Fruit fly (Drosophila melanogaster) whole organism, prepupa: ENCODE results near the gene CG17271.

Source experiments
- Blimp-1 ChIP-seq: fragments of 200-800 bp; sonication (Bioruptor generic); optimal IDR thresholded peaks from 3 replicates; lab custom pipeline; 2017; ENCODE audit warnings: missing biosample characterization, missing genetic modification characterization, mild to moderate bottlenecking, moderate library complexity, missing genetic modification reagents
- CG10631 ChIP-seq: fragments of 200-800 bp; sonication (Bioruptor generic); optimal IDR thresholded peaks from 2 replicates; lab custom pipeline; 2016; ENCODE audit warnings: missing biosample characterization, missing genetic modification characterization
- CG11294 ChIP-seq: fragments of 200-800 bp; sonication (Bioruptor generic); IDR thresholded peaks from 2 replicates; pipeline ENCODE4 v1.3.6; 2022; ENCODE audit warnings: missing biosample characterization, missing genetic modification characterization
- CG11902 ChIP-seq: fragments of 200-800 bp; sonication (Bioruptor generic); optimal IDR thresholded peaks from 3 replicates; lab custom pipeline; 2016; ENCODE audit warnings: missing biosample characterization, missing genetic modification characterization
- CG1621 ChIP-seq: fragments of 200-800 bp; sonication (Bioruptor generic); optimal IDR thresholded peaks from 3 replicates; lab custom pipeline; 2018; ENCODE audit warnings: missing biosample characterization, mild to moderate bottlenecking, missing genetic modification characterization
- CG16779 ChIP-seq: fragments of 200-800 bp; sonication (Bioruptor generic); optimal IDR thresholded peaks from 3 replicates; lab custom pipeline; 2017; ENCODE audit warnings: missing biosample characterization, mild to moderate bottlenecking, missing genetic modification characterization
- CG3032 ChIP-seq: fragments of 200-800 bp; optimal IDR thresholded peaks from 2 replicates; lab custom pipeline; 2019; ENCODE audit warnings: missing biosample characterization, mild to moderate bottlenecking, missing genetic modification characterization, moderate library complexity
- CG31627 ChIP-seq: fragments of 200-800 bp; sonication (Bioruptor generic); optimal IDR thresholded peaks from 3 replicates; lab custom pipeline; 2016; ENCODE audit warnings: missing biosample characterization, missing genetic modification characterization
- CG32006 ChIP-seq: fragments of 200-800 bp; sonication (Bioruptor generic); optimal IDR thresholded peaks from 3 replicates; lab custom pipeline; 2017; ENCODE audit warnings: missing biosample characterization, mild to moderate bottlenecking, missing genetic modification characterization
- CG34406 ChIP-seq: fragments of 200-800 bp; sonication (Bioruptor generic); optimal IDR thresholded peaks from 3 replicates; lab custom pipeline; 2016; ENCODE audit warnings: missing biosample characterization, missing genetic modification characterization
- CG3919 ChIP-seq: fragments of 200-800 bp; sonication (Bioruptor generic); optimal IDR thresholded peaks from 3 replicates; lab custom pipeline; 2016; ENCODE audit warnings: missing biosample characterization, missing genetic modification characterization
- CG6163 ChIP-seq: fragments of 200-800 bp; sonication (Bioruptor generic); IDR thresholded peaks from 3 replicates; pipeline ENCODE4 v1.3.6; 2022; ENCODE audit warnings: missing biosample characterization, missing genetic modification characterization
- CG6276 ChIP-seq: fragments of 200-800 bp; sonication (Bioruptor generic); optimal IDR thresholded peaks from 2 replicates; lab custom pipeline; 2017; ENCODE audit warnings: missing biosample characterization, mild to moderate bottlenecking, missing genetic modification characterization
- CG6792 ChIP-seq: fragments of 200-800 bp; sonication (Bioruptor generic); optimal IDR thresholded peaks from 3 replicates; lab custom pipeline; 2016; ENCODE audit warnings: missing biosample characterization, missing genetic modification characterization
- CG6808 ChIP-seq: fragments of 200-800 bp; sonication (Bioruptor generic); optimal IDR thresholded peaks from 3 replicates; lab custom pipeline; 2017; ENCODE audit warnings: missing biosample characterization, missing genetic modification characterization, mild to moderate bottlenecking, moderate library complexity, missing genetic modification reagents
- CG6854 ChIP-seq: fragments of 200-800 bp; sonication (Bioruptor generic); optimal IDR thresholded peaks from 2 replicates; lab custom pipeline; 2017; ENCODE audit warnings: missing biosample characterization, mild to moderate bottlenecking, missing genetic modification characterization
- CG7368 ChIP-seq: fragments of 200-800 bp; sonication (Bioruptor generic); optimal IDR thresholded peaks from 3 replicates; lab custom pipeline; 2016; ENCODE audit warnings: missing biosample characterization, missing genetic modification characterization
- CG8319 ChIP-seq: fragments of 200-800 bp; sonication (Bioruptor generic); optimal IDR thresholded peaks from 3 replicates; lab custom pipeline; 2016; ENCODE audit warnings: missing biosample characterization, missing genetic modification characterization
- CG9139 ChIP-seq: fragments of 200-800 bp; sonication (Bioruptor generic); optimal IDR thresholded peaks from 3 replicates; lab custom pipeline; 2017; ENCODE audit warnings: missing biosample characterization, mild to moderate bottlenecking, missing genetic modification characterization
- Eip75B ChIP-seq: fragments of 200-800 bp; sonication (Bioruptor generic); optimal IDR thresholded peaks from 3 replicates; lab custom pipeline; 2016; ENCODE audit warnings: missing biosample characterization, missing genetic modification characterization
- Eip93F ChIP-seq: fragments of 200-800 bp; sonication (Bioruptor generic); optimal IDR thresholded peaks from 2 replicates; lab custom pipeline; 2016; ENCODE audit warnings: missing biosample characterization, mild to moderate bottlenecking, missing genetic modification characterization
- Ets21C ChIP-seq: fragments of 200-800 bp; sonication (Bioruptor generic); optimal IDR thresholded peaks from 3 replicates; lab custom pipeline; 2016; ENCODE audit warnings: missing biosample characterization, missing genetic modification characterization
- Ets96B ChIP-seq: fragments of 200-800 bp; optimal IDR thresholded peaks from 2 replicates; lab custom pipeline; 2019; ENCODE audit warnings: missing biosample characterization, mild to moderate bottlenecking, missing genetic modification characterization, moderate library complexity
- Gug ChIP-seq: fragments of 200-800 bp; sonication (Bioruptor generic); IDR thresholded peaks from 2 replicates; pipeline ENCODE4 v1.3.6; 2022; ENCODE audit warnings: missing biosample characterization, missing genetic modification characterization
- Hr38 ChIP-seq: sonication (Bioruptor generic); optimal IDR thresholded peaks from 2 replicates; lab custom pipeline; 2016; ENCODE audit warnings: missing biosample characterization, missing genetic modification characterization
- Hr39 ChIP-seq: fragments of 200-800 bp; sonication (Bioruptor generic); optimal IDR thresholded peaks from 2 replicates; lab custom pipeline; 2016; ENCODE audit warnings: missing biosample characterization, missing genetic modification characterization
- Lpt ChIP-seq: fragments of 200-800 bp; sonication (Bioruptor generic); optimal IDR thresholded peaks from 3 replicates; lab custom pipeline; 2016; ENCODE audit warnings: missing biosample characterization, missing genetic modification characterization
- Met ChIP-seq: fragments of 200-800 bp; sonication (Bioruptor generic); optimal IDR thresholded peaks from 3 replicates; lab custom pipeline; 2016; ENCODE audit warnings: missing biosample characterization, missing genetic modification characterization
- OdsH ChIP-seq: fragments of 200-800 bp; sonication (Bioruptor generic); optimal IDR thresholded peaks from 3 replicates; lab custom pipeline; 2016; ENCODE audit warnings: missing biosample characterization, missing genetic modification characterization
- Smox ChIP-seq: fragments of 200-800 bp; sonication (Bioruptor generic); optimal IDR thresholded peaks from 3 replicates; lab custom pipeline; 2016; ENCODE audit warnings: missing biosample characterization, missing genetic modification characterization
- Sox102F ChIP-seq: fragments of 200-800 bp; sonication (Bioruptor generic); optimal IDR thresholded peaks from 2 replicates; lab custom pipeline; 2016; ENCODE audit warnings: missing biosample characterization, mild to moderate bottlenecking, missing genetic modification characterization
- Sox14 ChIP-seq: fragments of 200-800 bp; sonication (Bioruptor generic); optimal IDR thresholded peaks from 3 replicates; lab custom pipeline; 2016; ENCODE audit warnings: missing biosample characterization, missing genetic modification characterization
- Sox15 ChIP-seq: fragments of 200-800 bp; sonication (Bioruptor generic); optimal IDR thresholded peaks from 3 replicates; lab custom pipeline; 2016; ENCODE audit warnings: missing biosample characterization, missing genetic modification characterization
- achi ChIP-seq: fragments of 200-800 bp; sonication (Bioruptor generic); optimal IDR thresholded peaks from 3 replicates; lab custom pipeline; 2016; ENCODE audit warnings: missing biosample characterization, missing genetic modification characterization
- acj6 ChIP-seq: fragments of 200-800 bp; sonication (Bioruptor generic); optimal IDR thresholded peaks from 3 replicates; lab custom pipeline; 2016; ENCODE audit warnings: missing biosample characterization, missing genetic modification characterization
- cyc ChIP-seq: fragments of 200-800 bp; sonication (Bioruptor generic); optimal IDR thresholded peaks from 3 replicates; lab custom pipeline; 2016; ENCODE audit warnings: missing biosample characterization, missing genetic modification characterization
- dac ChIP-seq: fragments of 200-800 bp; sonication (Bioruptor generic); optimal IDR thresholded peaks from 2 replicates; lab custom pipeline; 2017; ENCODE audit warnings: missing biosample characterization, mild to moderate bottlenecking, missing genetic modification characterization
- dsx ChIP-seq: fragments of 200-800 bp; optimal IDR thresholded peaks from 3 replicates; lab custom pipeline; 2019; ENCODE audit warnings: missing biosample characterization, mild to moderate bottlenecking, missing genetic modification characterization, moderate library complexity; ENCODE audit not compliant: poor library complexity, severe bottlenecking
- eg ChIP-seq: fragments of 200-800 bp; sonication (Bioruptor generic); IDR thresholded peaks from 3 replicates; pipeline ENCODE4 v1.3.6; 2022; ENCODE audit warnings: missing biosample characterization, missing genetic modification characterization
- esn ChIP-seq: fragments of 200-800 bp; sonication (Bioruptor generic); optimal IDR thresholded peaks from 2 replicates; lab custom pipeline; 2016; ENCODE audit warnings: missing biosample characterization, mild to moderate bottlenecking, missing genetic modification characterization, moderate library complexity
- fd59A ChIP-seq: fragments of 200-800 bp; sonication (Bioruptor generic); optimal IDR thresholded peaks from 2 replicates; lab custom pipeline; 2017; ENCODE audit warnings: missing biosample characterization, mild to moderate bottlenecking, missing genetic modification characterization, missing genetic modification reagents
- fd85E ChIP-seq: fragments of 200-800 bp; sonication (Bioruptor generic); optimal IDR thresholded peaks from 3 replicates; lab custom pipeline; 2016; ENCODE audit warnings: missing biosample characterization, missing genetic modification characterization
- lz ChIP-seq: fragments of 200-800 bp; sonication (Bioruptor generic); optimal IDR thresholded peaks from 3 replicates; lab custom pipeline; 2016; ENCODE audit warnings: missing biosample characterization, missing genetic modification characterization
- pdm3 ChIP-seq: fragments of 200-800 bp; sonication (Bioruptor generic); optimal IDR thresholded peaks from 3 replicates; lab custom pipeline; 2016; ENCODE audit warnings: missing biosample characterization, missing genetic modification characterization
- salr ChIP-seq, 2 experiments: fragments of 200-800 bp; sonication (Bioruptor generic); optimal IDR thresholded peaks; 3 replicates each; lab custom pipeline; 2016 to 2018; ENCODE audit warnings: missing biosample characterization in 2 of 2, missing genetic modification characterization in 2 of 2, mild to moderate bottlenecking in 1 of 2
- spab ChIP-seq: fragments of 200-800 bp; sonication (Bioruptor generic); optimal IDR thresholded peaks from 2 replicates; lab custom pipeline; 2017; ENCODE audit warnings: missing biosample characterization, mild to moderate bottlenecking, missing genetic modification characterization, missing genetic modification reagents
- svp ChIP-seq: fragments of 200-800 bp; sonication (Bioruptor generic); peaks from one replicate; lab custom pipeline; 2016; ENCODE audit warnings: missing biosample characterization, missing genetic modification characterization
- topi ChIP-seq: fragments of 200-800 bp; sonication (Bioruptor generic); optimal IDR thresholded peaks from 3 replicates; lab custom pipeline; 2016; ENCODE audit warnings: missing biosample characterization, missing genetic modification characterization

The CG17271 gene

DNA sequence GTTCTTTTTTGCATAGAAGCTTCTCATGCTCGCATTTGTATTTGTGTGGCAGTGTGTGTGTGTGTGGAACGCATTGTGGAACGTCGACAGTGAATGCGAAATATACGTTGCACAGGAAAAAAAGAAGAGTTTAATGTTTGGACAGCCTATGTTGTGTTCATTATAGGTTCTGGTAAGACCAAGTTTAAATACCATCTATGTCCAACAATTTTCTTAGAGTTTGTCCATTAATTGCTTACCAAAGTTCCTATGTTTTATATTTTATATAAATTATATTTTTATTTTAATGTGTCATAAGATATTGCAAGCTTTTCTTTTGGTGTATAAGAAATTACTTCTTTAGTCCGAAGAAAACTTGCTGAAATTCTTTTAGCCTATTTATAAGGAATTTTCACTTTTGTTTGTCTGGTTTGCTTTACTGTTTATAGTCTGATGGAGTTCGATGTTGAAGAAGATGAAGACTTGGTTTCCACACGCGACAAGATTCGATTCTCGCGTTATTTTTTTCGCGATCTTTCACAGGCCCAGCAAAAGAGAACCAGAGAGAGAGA, 39.5 kb downstream of the CG17271 start (continued):
- TF ChIP-seq CG6163 (GFP tag; lab: Robert Waterston, UW) (peak; percentile 88), Smox (GFP tag; lab: Kevin White, UChicago) (peak; percentile 68), Eip93F (GFP tag; lab: Kevin White, UChicago) (peak; percentile 19), CG6276 (GFP tag; lab: Kevin White, UChicago) (peak; percentile 82), CG3919 (peak; percentile 88), CG7368 (GFP tag; lab: Kevin White, UChicago) (peak; percentile 73), Blimp-1 (GFP tag; lab: Kevin White, UChicago) (peak; percentile 76), Ets96B (peak; percentile 94), Lpt (GFP tag; lab: Kevin White, UChicago) (peak; percentile 84), svp (GFP tag; lab: Kevin White, UChicago) (peak; percentile 70), Gug (GFP tag; lab: Robert Waterston, UW) (peak; percentile 85), salr (GFP tag; optimal IDR thresholded peaks at IDR 0.05; lab: Kevin White, UChicago) (peak; percentile 81 to 92), fd85E (GFP tag; lab: Kevin White, UChicago) (no peak), Ets21C (peak; percentile 59)

DNA sequence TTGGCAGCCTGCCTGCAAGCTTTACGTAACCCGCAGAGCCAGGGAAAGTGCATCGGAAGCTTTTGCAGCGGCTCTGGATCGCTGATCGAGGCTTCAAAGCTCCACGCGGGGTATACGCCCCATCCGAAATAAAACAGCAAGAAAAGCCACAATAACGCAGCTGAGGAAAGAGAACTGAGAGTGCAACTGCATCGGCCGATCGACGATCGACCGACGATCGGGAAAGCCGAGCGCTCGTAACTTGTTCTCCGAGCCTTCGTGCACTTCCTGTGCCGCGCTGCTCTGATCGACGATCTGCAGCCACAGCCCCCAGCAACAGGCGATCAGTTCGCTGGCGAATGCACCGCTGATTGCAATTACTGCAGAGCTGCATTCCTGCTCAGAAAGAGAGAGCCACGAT, 41.7 kb downstream of the CG17271 start:
- TF ChIP-seq CG32006 (GFP tag; lab: Kevin White, UChicago) (peak; percentile 0), svp (GFP tag; lab: Kevin White, UChicago) (peak; percentile 91), CG9139 (GFP tag; lab: Kevin White, UChicago) (peak; percentile 84), acj6 (GFP tag; lab: Kevin White, UChicago) (no peak), CG34406 (GFP tag; lab: Kevin White, UChicago) (peak; percentile 49), Hr39 (no peak), achi (GFP tag; lab: Kevin White, UChicago) (peak; percentile 46), Blimp-1 (GFP tag; lab: Kevin White, UChicago) (peak; percentile 82), dac (GFP tag; lab: Kevin White, UChicago) (no peak), CG6276 (GFP tag; lab: Kevin White, UChicago) (peak; percentile 67), Sox14 (GFP tag; lab: Kevin White, UChicago) (peak; percentile 20), pdm3 (GFP tag; lab: Kevin White, UChicago) (no peak), Met (GFP tag; lab: Kevin White, UChicago) (peak; percentile 37), fd85E (GFP tag; lab: Kevin White, UChicago) (peak; percentile 81), CG31627 (no peak), CG10631 (GFP tag; lab: Kevin White, UChicago) (no peak), spab (GFP tag; lab: Kevin White, UChicago) (peak; percentile 67), CG6808 (GFP tag; lab: Kevin White, UChicago) (peak; percentile 72), esn (peak; percentile 58), lz (GFP tag; lab: Kevin White, UChicago) (no peak), Smox (GFP tag; lab: Kevin White, UChicago) (peak; percentile 11), Sox102F (GFP tag; lab: Kevin White, UChicago) (peak; percentile 72), eg (GFP tag; lab: Robert Waterston, UW) (peak; percentile 79; the same call in 2 of the 3 replicates), CG3032 (peak; percentile 43), OdsH (peak; percentile 16), Lpt (GFP tag; lab: Kevin White, UChicago) (peak; percentile 66), Hr38 (no peak), CG8319 (GFP tag; lab: Kevin White, UChicago) (no peak), CG16779 (tag; lab: Kevin White, UChicago) (peak; percentile 76), CG6854 (GFP tag; lab: Kevin White, UChicago) (peak; percentile 90), CG11902 (GFP tag; lab: Kevin White, UChicago) (no peak), CG6792 (peak; percentile 26), CG7368 (GFP tag; lab: Kevin White, UChicago) (peak; percentile 65), topi (GFP tag; lab: Kevin White, UChicago) (peak; percentile 34), cyc (GFP tag; lab: Kevin White, UChicago) (no peak), dsx (GFP tag; lab: Kevin White, UChicago) (peak; percentile 63), Ets21C (no peak), CG3919 (peak; percentile 78), CG1621 (tag; lab: Kevin White, UChicago) (peak; percentile 62), CG11294 (GFP tag; lab: Robert Waterston, UW) (peak; percentile 51; the same call in 1 of the 2 replicates), fd59A (GFP tag; lab: Kevin White, UChicago) (peak; percentile 12), Sox15 (GFP tag; lab: Kevin White, UChicago) (no peak), Eip75B (GFP tag; lab: Kevin White, UChicago) (peak; percentile 61)
